Worm (Caenorhabditis elegans): ENCODE data around the gene C05E11.7.
A peak's percentile ranks its signal among the peaks of the same experiment; 100 is the strongest.

The C05E11.7 gene

DNA sequence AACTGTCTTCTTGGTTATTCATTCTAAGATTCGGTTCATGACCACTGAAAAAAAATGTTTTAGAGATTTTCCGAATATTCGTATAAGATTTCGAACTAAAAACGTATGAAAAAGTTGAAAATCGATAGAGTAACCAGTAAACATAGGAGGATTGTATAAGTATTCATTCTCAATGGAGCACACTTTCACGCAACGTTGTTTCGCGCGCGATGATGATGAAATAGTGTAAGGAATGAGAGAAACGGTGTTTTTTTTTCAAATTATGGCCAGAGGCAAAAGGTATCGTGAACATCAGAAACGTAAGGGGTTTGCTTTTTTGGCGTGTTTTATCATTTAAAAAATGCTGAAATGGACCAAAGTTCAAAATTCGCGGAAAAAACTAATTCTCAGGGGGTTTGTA, 34.1 kb upstream of the C05E11.7 start, which contains the start of gene pqn-65 (continued):
- no peak for TF ChIP-seq nhr-47 (tag; optimal IDR thresholded peaks at IDR 0.05)
- no peak for TF ChIP-seq jun-1 (tag; optimal IDR thresholded peaks at IDR 0.05)
- no peak for TF ChIP-seq nhr-71 (tag; optimal IDR thresholded peaks at IDR 0.05)
- no peak for TF ChIP-seq hlh-17 (GFP tag; optimal IDR thresholded peaks at IDR 0.05; ENCODE audit: borderline replicate concordance)
- peak; percentile 48 to 67 (median 63) for TF ChIP-seq dpl-1 (GFP tag; optimal IDR thresholded peaks at IDR 0.05)
- TF ChIP-seq zip-4 (GFP tag; optimal IDR thresholded peaks at IDR 0.05): peak; percentile 28
- peak; percentile 16 for TF ChIP-seq C16A3.4 (tag; optimal IDR thresholded peaks at IDR 0.05)
- TF ChIP-seq dsc-1 (tag; optimal IDR thresholded peaks at IDR 0.05): no peak
- TF ChIP-seq fkh-10 (GFP tag; optimal IDR thresholded peaks at IDR 0.05): no peak
- no peak for TF ChIP-seq C04F5.9 (tag; optimal IDR thresholded peaks at IDR 0.05)
- no peak for TF ChIP-seq fkh-8 (tag; optimal IDR thresholded peaks at IDR 0.05)
- TF ChIP-seq ama-1 (optimal IDR thresholded peaks at IDR 0.05): no peak
- TF ChIP-seq nhr-84 (tag; optimal IDR thresholded peaks at IDR 0.05): no peak

DNA sequence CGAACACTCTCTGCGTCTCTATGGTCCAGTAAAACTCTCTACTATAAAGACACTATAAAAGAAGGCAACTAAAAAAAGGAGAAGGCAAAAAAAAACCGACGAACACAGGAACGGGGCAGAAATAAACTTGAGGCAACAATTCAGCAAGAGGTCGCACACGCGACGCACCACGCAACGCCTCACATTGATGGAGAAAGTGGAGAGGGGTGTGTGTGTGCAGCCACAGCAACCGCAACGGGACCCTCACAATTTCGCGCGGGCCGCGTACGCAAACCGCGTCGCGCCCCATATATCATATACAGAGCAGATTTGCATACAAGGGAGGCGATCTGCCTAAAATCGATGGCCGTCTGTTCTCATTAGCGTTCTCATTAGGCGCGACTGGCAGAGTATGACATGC, 31.4 kb upstream of the C05E11.7 start:
- no peak for TF ChIP-seq nhr-28 (tag; optimal IDR thresholded peaks at IDR 0.05)
- no peak for TF ChIP-seq tbx-2 (tag; optimal IDR thresholded peaks at IDR 0.05)
- TF ChIP-seq dpl-1 (GFP tag; optimal IDR thresholded peaks at IDR 0.05): peak in 1 of 3 experiments; percentile 47
- TF ChIP-seq sptf-1 (tag; optimal IDR thresholded peaks at IDR 0.05): no peak
- no peak for TF ChIP-seq C04F5.9 (tag; optimal IDR thresholded peaks at IDR 0.05)
- TF ChIP-seq hlh-4 (tag; optimal IDR thresholded peaks at IDR 0.05): no peak
- no peak for TF ChIP-seq lsy-2 (tag; optimal IDR thresholded peaks at IDR 0.05)
- no peak for TF ChIP-seq hpl-2 (GFP tag; optimal IDR thresholded peaks at IDR 0.05)
- no peak for TF ChIP-seq ztf-11 (tag; optimal IDR thresholded peaks at IDR 0.05)
- TF ChIP-seq lin-13 (GFP tag; optimal IDR thresholded peaks at IDR 0.05): no peak
- TF ChIP-seq irx-1 (tag; optimal IDR thresholded peaks at IDR 0.05): no peak
- no peak for TF ChIP-seq hlh-17 (GFP tag; optimal IDR thresholded peaks at IDR 0.05; ENCODE audit: borderline replicate concordance)
- no peak for TF ChIP-seq ceh-63 (GFP tag; optimal IDR thresholded peaks at IDR 0.05)
- TF ChIP-seq mef-2 (tag; optimal IDR thresholded peaks at IDR 0.05): no peak
- peak; percentile 13 for TF ChIP-seq unc-86 (tag; optimal IDR thresholded peaks at IDR 0.05)
- TF ChIP-seq aha-1 (tag; optimal IDR thresholded peaks at IDR 0.05): no peak
- no peak for TF ChIP-seq nhr-85 (tag)
- no peak for TF ChIP-seq unc-30 (tag; optimal IDR thresholded peaks at IDR 0.05)
- TF ChIP-seq zag-1 (tag; optimal IDR thresholded peaks at IDR 0.05): no peak
- peak in 1 of 2 experiments; percentile 43 for TF ChIP-seq efl-1 (optimal IDR thresholded peaks at IDR 0.05)
- TF ChIP-seq efl-1 (GFP tag; optimal IDR thresholded peaks at IDR 0.05 in 1 of 2): peak in 1 of 2 experiments; percentile 72
- no peak for TF ChIP-seq zip-4 (GFP tag; optimal IDR thresholded peaks at IDR 0.05)
- TF ChIP-seq nhr-12 (tag; optimal IDR thresholded peaks at IDR 0.05): no peak
- TF ChIP-seq F16B12.6 (tag; optimal IDR thresholded peaks at IDR 0.05): no peak
- no peak for TF ChIP-seq efl-3 (GFP tag; optimal IDR thresholded peaks at IDR 0.05)
- no peak for TF ChIP-seq blmp-1 (tag; optimal IDR thresholded peaks at IDR 0.05)
- TF ChIP-seq mep-1 (tag; optimal IDR thresholded peaks at IDR 0.05): no peak
- no peak for TF ChIP-seq nhr-19 (GFP tag; conservative IDR thresholded peaks at IDR 0.05)
- TF ChIP-seq ama-1 (optimal IDR thresholded peaks at IDR 0.05): no peak
- TF ChIP-seq egl-13 (tag; optimal IDR thresholded peaks at IDR 0.05): no peak
- no peak for TF ChIP-seq nhr-11 (tag; optimal IDR thresholded peaks at IDR 0.05)
- no peak for TF ChIP-seq ztf-4 (tag; optimal IDR thresholded peaks at IDR 0.05)
- TF ChIP-seq nhr-84 (tag; optimal IDR thresholded peaks at IDR 0.05): no peak
- TF ChIP-seq ceh-90 (tag; optimal IDR thresholded peaks at IDR 0.05): no peak
- no peak for TF ChIP-seq unc-130 (tag; optimal IDR thresholded peaks at IDR 0.05)
- TF ChIP-seq ceh-82 (tag; optimal IDR thresholded peaks at IDR 0.05): peak in 1 of 3 experiments; percentile 52
- no peak for TF ChIP-seq pax-3 (tag; optimal IDR thresholded peaks at IDR 0.05)
- no peak for TF ChIP-seq nhr-90 (tag; optimal IDR thresholded peaks at IDR 0.05; ENCODE audit: poor library complexity)
- TF ChIP-seq nhr-237 (tag; optimal IDR thresholded peaks at IDR 0.05): no peak
- no peak for TF ChIP-seq isw-1 (GFP tag; IDR thresholded peaks at IDR 0.05)
- no peak for TF ChIP-seq lin-39 (tag; optimal IDR thresholded peaks at IDR 0.05)
- TF ChIP-seq Y116A8C.19 (tag; optimal IDR thresholded peaks at IDR 0.05; ENCODE audit: borderline replicate concordance): no peak
- no peak for TF ChIP-seq rnt-1 (tag; optimal IDR thresholded peaks at IDR 0.05)
- TF ChIP-seq egl-27 (tag; optimal IDR thresholded peaks at IDR 0.05): no peak
- no peak for TF ChIP-seq sox-4 (tag; optimal IDR thresholded peaks at IDR 0.05)
- no peak for TF ChIP-seq swsn-7 (tag; optimal IDR thresholded peaks at IDR 0.05)
